Fruit fly (Drosophila melanogaster): Measurements from ENCODE around the gene mtgo.
A peak's percentile ranks its signal among the peaks of the same experiment; 100 is the strongest.

mtgo gene

DNA sequence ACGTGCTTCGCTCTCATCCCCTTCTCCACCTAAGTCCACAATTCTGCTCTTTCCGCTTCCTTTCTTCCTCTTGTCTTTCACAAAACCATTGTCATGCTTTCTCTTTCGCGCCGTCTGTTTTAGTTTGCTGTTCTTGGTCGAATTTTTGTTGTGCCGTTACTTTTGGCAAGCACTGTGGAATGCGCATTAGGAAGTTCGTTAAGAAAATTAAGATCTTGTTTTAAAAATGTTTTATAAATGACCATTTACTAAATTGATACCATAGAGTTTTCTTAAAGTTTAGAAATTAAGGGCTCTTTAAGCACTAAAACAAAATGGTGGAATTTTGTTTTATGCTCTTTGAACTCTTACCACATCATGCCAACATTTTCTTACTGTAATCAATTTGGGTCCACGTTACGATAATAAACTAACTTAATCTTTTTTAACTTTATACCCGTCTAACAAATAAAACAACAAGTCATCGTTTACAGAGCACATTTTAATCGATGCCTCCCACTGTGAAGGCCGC lies 9.7 kb upstream of the mtgo start (continued):
- TF ChIP-seq CG2202 (tag; optimal IDR thresholded peaks at IDR 0.05) (no peak), Hr39 (optimal IDR thresholded peaks at IDR 0.05) (no peak), CG14965 (GFP tag; optimal IDR thresholded peaks at IDR 0.05; ENCODE audit: borderline replicate concordance) (no peak), CG7786 (GFP tag; optimal IDR thresholded peaks at IDR 0.05) (peak; percentile 76), run (tag; optimal IDR thresholded peaks at IDR 0.05) (peak; percentile 60), NK7.1 (GFP tag; optimal IDR thresholded peaks at IDR 0.05) (peak; percentile 71), D19A (tag; optimal IDR thresholded peaks at IDR 0.05) (peak; percentile 47), CG11504 (tag; optimal IDR thresholded peaks at IDR 0.05) (peak; percentile 86), Ssrp (tag; optimal IDR thresholded peaks at IDR 0.05) (peak; percentile 74), z (GFP tag; IDR thresholded peaks at IDR 0.05) (no peak), stc (GFP tag; IDR thresholded peaks at IDR 0.05) (no peak), CG14441 (GFP tag; IDR thresholded peaks at IDR 0.05) (peak; percentile 51), mam (GFP tag; optimal IDR thresholded peaks at IDR 0.05) (peak; percentile 86)

DNA sequence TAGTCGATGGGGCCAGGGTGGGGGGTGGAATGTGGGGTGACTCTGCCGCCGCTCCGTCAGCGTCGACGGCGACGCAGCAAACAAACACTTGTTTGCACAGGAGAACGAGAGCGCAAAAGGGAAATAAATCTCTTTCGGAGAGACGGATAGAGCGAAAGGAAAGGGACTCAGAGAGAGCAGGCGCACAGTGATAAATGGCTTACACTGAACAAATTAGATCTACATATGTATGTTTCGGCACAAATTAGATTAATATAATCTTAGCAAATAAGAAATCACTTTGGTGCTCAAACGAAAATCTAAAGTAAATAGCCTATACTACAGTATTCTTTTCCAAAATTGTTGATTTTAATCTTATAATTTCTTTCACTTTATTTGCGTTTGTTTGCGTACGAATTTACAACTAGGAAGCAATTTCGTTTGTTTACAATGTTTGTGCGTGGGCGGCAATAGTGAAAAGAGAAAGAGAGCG lies 9.1 kb upstream of the mtgo start:
- TF ChIP-seq CG10147 (GFP tag; optimal IDR thresholded peaks at IDR 0.05): peak; percentile 87
- TF ChIP-seq dmrt99B (tag; optimal IDR thresholded peaks at IDR 0.05): peak; percentile 94
- peak; percentile 93 for TF ChIP-seq CG7556 (GFP tag; optimal IDR thresholded peaks at IDR 0.05)
- TF ChIP-seq CG11695 (GFP tag; IDR thresholded peaks at IDR 0.05): peak; percentile 95
- TF ChIP-seq HLH3B (GFP tag; IDR thresholded peaks at IDR 0.05): peak; percentile 94
- TF ChIP-seq fu2 (GFP tag; optimal IDR thresholded peaks at IDR 0.05): peak; percentile 81
- peak; percentile 93 for TF ChIP-seq Hsf (GFP tag; optimal IDR thresholded peaks at IDR 0.05)
- TF ChIP-seq H15 (GFP tag; IDR thresholded peaks at IDR 0.05): peak; percentile 93
- peak; percentile 82 for TF ChIP-seq Ravus (GFP tag; IDR thresholded peaks at IDR 0.05)
- peak; percentile 71 for TF ChIP-seq CG34376 (GFP tag; optimal IDR thresholded peaks at IDR 0.05)
- peak; percentile 16 for TF ChIP-seq CG9797 (GFP tag; optimal IDR thresholded peaks at IDR 0.05)
- peak; percentile 93 for TF ChIP-seq nau (GFP tag; optimal IDR thresholded peaks at IDR 0.05)
- peak; percentile 63 for TF ChIP-seq exex (tag; optimal IDR thresholded peaks at IDR 0.05)
- peak; percentile 32 for TF ChIP-seq sug (tag; optimal IDR thresholded peaks at IDR 0.05)
- no peak for TF ChIP-seq CG8478 (optimal IDR thresholded peaks at IDR 0.05)
- peak; percentile 86 to 92 for TF ChIP-seq chif (GFP tag; optimal IDR thresholded peaks at IDR 0.05)
- TF ChIP-seq CG9876 (GFP tag; optimal IDR thresholded peaks at IDR 0.05): peak; percentile 75
- TF ChIP-seq vfl (GFP tag; optimal IDR thresholded peaks at IDR 0.05): peak; percentile 60
- peak; percentile 87 for TF ChIP-seq jing (GFP tag; optimal IDR thresholded peaks at IDR 0.05)
- TF ChIP-seq hkb (optimal IDR thresholded peaks at IDR 0.05): no peak
- peak; percentile 95 for TF ChIP-seq hkb (GFP tag; IDR thresholded peaks at IDR 0.05)
- TF ChIP-seq dpn (GFP tag; optimal IDR thresholded peaks at IDR 0.05): peak; percentile 82 to 91
- TF ChIP-seq mld (GFP tag; IDR thresholded peaks at IDR 0.05; ENCODE audit: partially characterized antibody): no peak
- TF ChIP-seq zfh2 (GFP tag; optimal IDR thresholded peaks at IDR 0.05): peak; percentile 74
- TF ChIP-seq HLHmδ (GFP tag; optimal IDR thresholded peaks at IDR 0.05): peak; percentile 91
- peak; percentile 87 for TF ChIP-seq NFAT (GFP tag; IDR thresholded peaks at IDR 0.05)
- TF ChIP-seq NC2β (GFP tag; optimal IDR thresholded peaks at IDR 0.05): peak; percentile 90
- peak; percentile 98 for TF ChIP-seq zfh1 (GFP tag; IDR thresholded peaks at IDR 0.05)
- TF ChIP-seq MESR4 (GFP tag; optimal IDR thresholded peaks at IDR 0.05): peak; percentile 31
- TF ChIP-seq Dp (GFP tag; optimal IDR thresholded peaks at IDR 0.05): no peak
- TF ChIP-seq CG6654 (GFP tag; optimal IDR thresholded peaks at IDR 0.05): peak; percentile 64
- peak; percentile 93 for TF ChIP-seq CG18599 (GFP tag; optimal IDR thresholded peaks at IDR 0.05)
- TF ChIP-seq CG13894 (tag; optimal IDR thresholded peaks at IDR 0.05): peak; percentile 83
- no peak for TF ChIP-seq Ets97D (GFP tag; optimal IDR thresholded peaks at IDR 0.05)
- TF ChIP-seq CG10209 (GFP tag; optimal IDR thresholded peaks at IDR 0.05): peak; percentile 94
- TF ChIP-seq Hr39 (optimal IDR thresholded peaks at IDR 0.05): no peak
- peak; percentile 72 for TF ChIP-seq CG43689 (GFP tag; IDR thresholded peaks at IDR 0.05)
- TF ChIP-seq CG4424 (GFP tag; optimal IDR thresholded peaks at IDR 0.05): peak; percentile 89
- peak; percentile 70 for TF ChIP-seq CG2116 (GFP tag; optimal IDR thresholded peaks at IDR 0.05)

Data from whole organism, embryonic.